Worm (Caenorhabditis elegans) whole organism, L4 larva: ENCODE measurements around the gene gyf-1.

Experiments
- F49E8.2 ChIP-seq: sonication (generic microtip); optimal IDR thresholded peaks from 2 replicates; lab custom pipeline; 2016; ENCODE audit warnings: missing compliant biosample characterization, mild to moderate bottlenecking, missing genetic modification characterization, borderline replicate concordance
- lin-39 ChIP-seq: fragments of 150-350 bp; optimal IDR thresholded peaks from 2 replicates; lab custom pipeline; 2014; ENCODE audit warnings: missing biosample characterization, missing genetic modification reagents, missing genetic modification characterization
- pha-4 ChIP-seq, 2 experiments: fragments of 150-350 bp in 1 of 2; fragments of 200-800 bp in 1 of 2; sonication (Bioruptor generic) in 1 of 2; IDR thresholded peaks in 1 of 2; optimal IDR thresholded peaks in 1 of 2; 2 replicates each; pipeline versions ENCODE4 v1.3.6 to Lab custom; 2014 to 2022; ENCODE audit warnings: missing genetic modification characterization in 2 of 2, missing genetic modification reagents in 2 of 2, missing biosample characterization in 1 of 2, missing compliant biosample characterization in 1 of 2

- TF ChIP-seq pha-4 (GFP tag; IDR thresholded peaks at IDR 0.05; lab: Robert Waterston, UW), result no peak
- no peak for TF ChIP-seq pha-4 (tag; optimal IDR thresholded peaks at IDR 0.05; lab: Kevin White, UChicago)
- TF ChIP-seq lin-39 (tag; lab: Kevin White, UChicago), result no peak
- no peak for TF ChIP-seq F49E8.2 (tag; lab: Kevin White, UChicago)
Observed at ce11 chrII:6733718-6734117, 49.7 kb downstream of the gyf-1 start, which contains the start of gene T14B4.9.
